Worm (Caenorhabditis elegans): ENCODE data around the gene Y71H2B.5.

Gene Y71H2B.5

DNA sequence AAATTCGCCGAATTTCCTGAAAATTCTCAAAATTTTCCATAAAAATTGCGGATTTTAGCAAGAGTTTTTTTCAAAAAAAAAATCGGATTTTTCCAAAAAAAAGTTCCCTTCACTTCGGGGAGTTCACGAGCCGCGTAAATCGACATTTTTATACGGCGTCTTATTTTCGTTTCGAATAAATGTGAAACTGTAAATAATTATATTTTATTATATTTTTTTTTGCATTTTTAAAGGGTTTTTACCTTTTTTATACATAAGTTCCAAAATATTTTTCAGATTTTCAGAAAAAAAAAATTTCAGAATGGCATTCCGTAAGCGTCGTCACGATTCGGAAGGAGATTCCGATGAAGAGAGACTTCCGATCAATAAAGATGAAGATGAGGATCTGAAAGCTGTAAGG is 15.1 kb downstream of the Y71H2B.5 start, which contains the start of gene Y71H2B.2:
TSS of gene Y71H2B.2 (plus strand) at position 301 of the 400 bp plus-strand sequence.
- no peak for TF ChIP-seq sea-2 (GFP tag; optimal IDR thresholded peaks at IDR 0.05)
- TF ChIP-seq tbx-2 (tag; optimal IDR thresholded peaks at IDR 0.05), result no peak
- TF ChIP-seq ZK546.5 (tag; optimal IDR thresholded peaks at IDR 0.05), result no peak
- TF ChIP-seq eor-1 (tag; optimal IDR thresholded peaks at IDR 0.05), result no peak
- TF ChIP-seq zag-1 (tag; optimal IDR thresholded peaks at IDR 0.05), result no peak
- TF ChIP-seq elt-1 (tag; optimal IDR thresholded peaks at IDR 0.05), result no peak
- no peak for TF ChIP-seq elt-3 (tag; optimal IDR thresholded peaks at IDR 0.05)
- TF ChIP-seq egl-27 (tag; optimal IDR thresholded peaks at IDR 0.05), result no peak
- no peak for TF ChIP-seq pqm-1 (tag; optimal IDR thresholded peaks at IDR 0.05)
- TF ChIP-seq ztf-11 (tag; optimal IDR thresholded peaks at IDR 0.05), result no peak
- TF ChIP-seq fkh-2 (tag; optimal IDR thresholded peaks at IDR 0.05), result no peak
- no peak for TF ChIP-seq unc-39 (tag; optimal IDR thresholded peaks at IDR 0.05)
- TF ChIP-seq nhr-12 (tag; optimal IDR thresholded peaks at IDR 0.05), result no peak
- no peak for TF ChIP-seq ceh-9 (tag; optimal IDR thresholded peaks at IDR 0.05)
- TF ChIP-seq nhr-11 (tag; optimal IDR thresholded peaks at IDR 0.05), result no peak

DNA sequence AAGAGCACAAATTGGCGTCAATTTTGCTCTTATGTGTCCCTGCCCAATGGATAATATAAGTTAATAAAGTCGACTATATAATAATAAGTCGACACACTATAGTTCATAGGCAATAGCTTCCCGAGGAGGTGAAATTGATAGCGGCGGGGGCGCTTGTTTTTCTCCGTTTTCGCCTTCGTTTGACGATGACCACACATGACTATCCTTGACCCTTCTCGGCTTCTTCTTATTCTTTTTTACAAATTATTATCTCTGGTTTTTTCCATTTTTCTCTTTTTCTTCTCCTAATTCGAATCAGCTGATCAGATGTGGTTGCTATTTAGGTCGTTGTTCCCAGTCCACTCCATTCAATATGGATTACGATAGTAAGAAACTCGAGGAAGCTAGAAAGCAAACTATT is 20.9 kb downstream of the Y71H2B.5 start, which contains the start of gene acbp-8:
TSS of gene acbp-8 (plus strand) at position 324 of the 400 bp plus-strand sequence.
- TF ChIP-seq nhr-23 (tag; optimal IDR thresholded peaks at IDR 0.05) (peak; percentile 39), ZK546.5 (tag; optimal IDR thresholded peaks at IDR 0.05) (no peak)

DNA sequence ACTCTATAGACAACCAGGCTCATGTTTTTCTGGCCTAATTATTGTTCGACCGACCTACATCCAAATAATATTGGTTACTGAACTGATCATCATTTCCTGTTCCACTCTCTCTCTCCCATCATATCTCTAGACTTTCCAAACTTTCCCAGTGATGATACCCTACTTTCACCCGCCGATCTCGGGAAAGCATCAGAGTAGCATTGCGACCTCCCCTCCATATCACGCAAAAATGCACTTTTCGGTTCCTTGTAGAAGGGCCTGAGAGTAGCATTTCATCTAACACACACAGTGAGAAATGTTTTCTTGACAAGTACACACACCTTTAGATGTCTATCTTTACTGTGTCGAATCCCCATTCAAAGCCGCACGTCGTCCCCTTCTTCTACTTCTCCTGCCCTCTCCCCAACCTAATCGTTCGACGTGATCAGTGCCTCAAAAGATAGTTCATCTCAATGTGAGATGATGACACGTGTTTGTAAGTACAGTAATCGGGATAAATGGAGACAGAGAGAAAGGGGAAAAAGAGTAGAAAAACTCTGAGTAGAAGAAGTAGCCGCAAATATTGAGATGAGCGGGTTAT is 25.1 kb downstream of the Y71H2B.5 start:
- TF ChIP-seq nhr-25 (tag; optimal IDR thresholded peaks at IDR 0.05) (peak; percentile 75), daf-12 (tag; optimal IDR thresholded peaks at IDR 0.05) (no peak), nhr-237 (tag; optimal IDR thresholded peaks at IDR 0.05) (no peak), ceh-28 (tag; optimal IDR thresholded peaks at IDR 0.05) (no peak), aly-2 (tag; optimal IDR thresholded peaks at IDR 0.05) (no peak), mml-1 (tag; optimal IDR thresholded peaks at IDR 0.05) (no peak), unc-62 (GFP tag; optimal IDR thresholded peaks at IDR 0.05) (no peak), nhr-43 (tag; optimal IDR thresholded peaks at IDR 0.05; ENCODE audit: poor library complexity, severe bottlenecking) (peak; percentile 31), lin-39 (tag; optimal IDR thresholded peaks at IDR 0.05) (no peak), nhr-77 (tag; optimal IDR thresholded peaks at IDR 0.05) (no peak), elt-1 (tag; optimal IDR thresholded peaks at IDR 0.05) (peak; percentile 85), nhr-76 (tag; optimal IDR thresholded peaks at IDR 0.05) (no peak), nhr-23 (tag; optimal IDR thresholded peaks at IDR 0.05) (peak; percentile 89), lsy-12 (tag; optimal IDR thresholded peaks at IDR 0.05) (no peak)

DNA sequence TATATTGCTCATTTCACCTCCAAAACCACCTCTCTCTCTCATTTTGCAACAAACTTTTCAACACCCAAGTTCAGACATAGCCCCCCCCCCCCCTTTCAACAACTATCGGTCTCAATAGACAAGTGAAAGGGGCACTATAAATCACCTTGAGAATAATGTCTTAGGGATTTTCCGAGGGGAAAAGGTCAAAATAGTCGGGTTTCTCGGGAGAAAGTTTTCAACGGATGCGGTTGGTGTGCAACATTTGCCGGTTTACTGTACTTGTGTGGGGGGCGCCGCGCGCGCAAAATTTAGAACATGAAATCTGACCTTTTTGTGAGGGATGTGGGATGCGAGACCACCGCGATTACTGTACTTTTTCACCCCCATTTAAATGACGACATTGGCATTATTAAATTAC is 26.8 kb downstream of the Y71H2B.5 start:
- no peak for TF ChIP-seq elt-3 (tag; optimal IDR thresholded peaks at IDR 0.05)
- TF ChIP-seq nhr-23 (tag; optimal IDR thresholded peaks at IDR 0.05), result peak; percentile 71
- peak; percentile 33 for TF ChIP-seq nhr-25 (tag; optimal IDR thresholded peaks at IDR 0.05)
- TF ChIP-seq ceh-28 (tag; optimal IDR thresholded peaks at IDR 0.05), result no peak

DNA sequence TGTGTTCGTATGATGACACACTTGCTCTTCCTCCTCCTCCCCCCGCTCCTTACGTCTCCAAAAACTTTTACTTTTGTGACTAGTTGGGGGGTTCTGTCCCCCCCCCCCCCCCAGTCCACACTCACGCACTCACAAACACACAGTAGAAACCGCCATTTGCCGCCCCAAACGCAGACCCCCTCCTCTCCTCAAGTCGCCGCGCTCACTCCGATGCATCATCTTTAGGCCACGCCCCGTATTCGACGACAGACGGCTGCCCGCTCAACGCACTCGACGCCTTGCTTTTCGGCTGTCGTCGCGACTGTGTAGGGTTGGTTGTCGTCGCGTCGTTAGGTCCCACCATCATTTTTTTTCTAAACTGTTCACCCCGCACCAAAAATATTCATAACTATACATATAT is 28.3 kb downstream of the Y71H2B.5 start, which contains the start of gene zmp-2:
TSS of gene zmp-2 (plus strand) at position 247 of the 400 bp plus-strand sequence.
- no peak for TF ChIP-seq nhr-237 (tag; optimal IDR thresholded peaks at IDR 0.05)
- no peak for TF ChIP-seq ama-1 (optimal IDR thresholded peaks at IDR 0.05)
- TF ChIP-seq mdl-1 (tag; optimal IDR thresholded peaks at IDR 0.05), result no peak
- TF ChIP-seq R02D3.7 (tag; optimal IDR thresholded peaks at IDR 0.05), result no peak
- no peak for TF ChIP-seq nhr-67 (tag; optimal IDR thresholded peaks at IDR 0.05)
- TF ChIP-seq unc-39 (tag; optimal IDR thresholded peaks at IDR 0.05), result no peak
- TF ChIP-seq nhr-23 (tag; optimal IDR thresholded peaks at IDR 0.05), result no peak
- TF ChIP-seq elt-2 (tag; optimal IDR thresholded peaks at IDR 0.05), result no peak
- no peak for TF ChIP-seq lin-15B (tag; optimal IDR thresholded peaks at IDR 0.05)
- no peak for TF ChIP-seq hmg-11 (tag; optimal IDR thresholded peaks at IDR 0.05)
- no peak for TF ChIP-seq daf-12 (tag; optimal IDR thresholded peaks at IDR 0.05)
- TF ChIP-seq nhr-25 (tag; optimal IDR thresholded peaks at IDR 0.05), result no peak

Data from whole organism, L3 larva.